Worm (Caenorhabditis elegans) whole organism, early embryonic: Measurements from ENCODE around the gene C07E3.10.

Source experiments
- B0310.2 ChIP-seq: sonication (generic microtip); optimal IDR thresholded peaks from 2 replicates; lab custom pipeline; 2016; ENCODE audit warnings: mild to moderate bottlenecking, missing genetic modification characterization, missing compliant biosample characterization
- F13C5.2 ChIP-seq: sonication (generic microtip); optimal IDR thresholded peaks from 2 replicates; lab custom pipeline; 2017; ENCODE audit warnings: mild to moderate bottlenecking, missing genetic modification characterization, inconsistent platforms, missing compliant biosample characterization
- aly-1 ChIP-seq: sonication (generic microtip); optimal IDR thresholded peaks from 2 replicates; lab custom pipeline; 2016; ENCODE audit warnings: missing genetic modification characterization, missing compliant biosample characterization
- ama-1 ChIP-seq: fragments of 150-350 bp; optimal IDR thresholded peaks from 2 replicates; lab custom pipeline; 2014
- ceh-13 ChIP-seq: fragments of 200-800 bp; sonication (Bioruptor generic); optimal IDR thresholded peaks from 2 replicates; lab custom pipeline; 2018; ENCODE audit warnings: mild to moderate bottlenecking, missing genetic modification characterization, missing compliant biosample characterization
- ceh-36 ChIP-seq: sonication (generic microtip); optimal IDR thresholded peaks from 2 replicates; lab custom pipeline; 2016; ENCODE audit warnings: missing genetic modification characterization, inconsistent platforms, missing compliant biosample characterization
- ets-7 ChIP-seq: sonication (generic microtip); optimal IDR thresholded peaks from 2 replicates; lab custom pipeline; 2016; ENCODE audit warnings: missing genotype, missing genetic modification characterization, missing compliant biosample characterization
- flt-1 ChIP-seq: fragments of 200-800 bp; sonication (Bioruptor generic); IDR thresholded peaks from 2 replicates; pipeline ENCODE4 v1.3.6; 2022; ENCODE audit warnings: missing genetic modification characterization, missing compliant biosample characterization
- hmbx-1 ChIP-seq: sonication (generic microtip); optimal IDR thresholded peaks from 2 replicates; lab custom pipeline; 2016; ENCODE audit warnings: mild to moderate bottlenecking, missing genetic modification characterization, missing compliant biosample characterization
- hmg-4 ChIP-seq: fragments of 200-800 bp; sonication (Bioruptor generic); optimal IDR thresholded peaks from 2 replicates; lab custom pipeline; 2018; ENCODE audit warnings: mild to moderate bottlenecking, missing genetic modification characterization, missing compliant biosample characterization
- hnd-1 ChIP-seq: sonication (generic microtip); optimal IDR thresholded peaks from 2 replicates; lab custom pipeline; 2016; ENCODE audit warnings: missing genetic modification characterization, missing compliant biosample characterization
- pes-1 ChIP-seq: fragments of 200-800 bp; sonication (Bioruptor generic); IDR thresholded peaks from 2 replicates; pipeline ENCODE4 v1.3.6; 2022; ENCODE audit warnings: missing genetic modification reagents, missing genetic modification characterization, missing compliant biosample characterization
- scrt-1 ChIP-seq: fragments of 200-800 bp; sonication (Bioruptor generic); IDR thresholded peaks from 2 replicates; pipeline ENCODE4 v1.3.6; 2022; ENCODE audit warnings: missing genetic modification characterization, missing compliant biosample characterization
- sea-1 ChIP-seq: fragments of 200-800 bp; sonication (Bioruptor generic); conservative IDR thresholded peaks from 2 replicates; pipeline ENCODE4 v1.3.6; 2022; ENCODE audit warnings: missing genetic modification characterization, missing compliant biosample characterization
- tbx-11 ChIP-seq: fragments of 200-800 bp; sonication (Bioruptor generic); IDR thresholded peaks from 2 replicates; pipeline ENCODE4 v1.3.6; 2022; ENCODE audit warnings: missing genetic modification characterization, missing compliant biosample characterization
- tbx-37 ChIP-seq: fragments of 200-800 bp; sonication (Bioruptor generic); conservative IDR thresholded peaks from 2 replicates; pipeline ENCODE4 v1.3.6; 2022; ENCODE audit warnings: missing genetic modification reagents, missing genetic modification characterization, missing compliant biosample characterization
- tra-4 ChIP-seq: sonication (generic microtip); optimal IDR thresholded peaks from 2 replicates; lab custom pipeline; 2017; ENCODE audit warnings: missing genetic modification characterization, missing compliant biosample characterization

Gene C07E3.10

ce11 chrII:10367202-10367601, 21.0 kb downstream of the C07E3.10 start, which contains the start of gene ceh-57:
TSS of gene ceh-57 (minus strand) at chrII:10367296.
- no peak for TF ChIP-seq tbx-37 (GFP tag; lab: Robert Waterston, UW)
- peak; percentile 65 for TF ChIP-seq ama-1 (lab: Kevin White, UChicago)
- no peak for TF ChIP-seq F13C5.2 (tag; lab: Kevin White, UChicago)

DNA sequence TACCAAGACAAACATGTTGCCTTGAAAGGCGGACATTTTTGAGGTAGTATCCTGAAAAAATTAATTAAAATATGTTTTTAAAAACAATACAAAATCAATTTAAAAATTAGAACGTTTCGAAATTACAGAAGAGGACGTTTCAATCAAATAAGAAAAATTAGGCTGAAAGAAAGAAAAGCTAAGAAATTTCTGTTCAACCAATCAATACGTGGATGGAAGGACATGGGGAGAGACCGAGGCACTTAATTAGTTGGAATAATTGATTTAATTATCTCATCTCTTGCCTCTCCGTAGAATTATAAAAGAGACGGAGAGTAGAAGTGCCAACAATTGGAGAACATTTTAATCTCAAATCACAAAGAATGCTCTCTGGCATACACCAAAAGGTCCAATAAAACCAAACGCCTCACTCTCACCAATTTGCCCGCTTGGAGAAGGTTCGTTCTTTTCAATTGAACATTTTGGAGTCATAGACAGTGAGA, 23.4 kb downstream of the C07E3.10 start, which contains the start of gene ceh-58:
TSS of gene ceh-58 (minus strand) at position 51 of the 482 bp plus-strand sequence.
- TF ChIP-seq B0310.2 (tag; lab: Kevin White, UChicago) (no peak), flt-1 (GFP tag; lab: Robert Waterston, UW) (no peak), hnd-1 (no peak), F13C5.2 (tag; lab: Kevin White, UChicago) (no peak), tra-4 (tag; lab: Kevin White, UChicago) (no peak), hmbx-1 (tag; lab: Kevin White, UChicago) (no peak)

DNA sequence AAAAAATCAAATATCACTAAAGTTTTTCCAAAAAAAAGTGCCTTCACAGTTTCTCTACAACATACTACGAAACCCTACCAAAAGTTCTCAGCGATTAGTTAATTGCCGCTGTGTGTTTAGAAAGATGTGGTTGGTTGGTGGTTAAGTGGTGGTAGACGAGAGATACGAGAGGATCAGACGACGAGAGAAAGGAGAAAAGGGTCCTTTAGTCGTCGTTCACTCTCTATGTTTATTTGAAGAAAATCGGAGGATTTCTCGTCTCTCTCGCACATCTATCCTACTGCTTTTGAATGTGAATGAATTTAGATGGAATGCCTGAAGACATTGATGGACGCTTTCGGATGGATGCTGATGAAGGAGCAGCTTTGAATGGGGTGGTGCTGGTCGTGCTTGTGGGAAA, 24.7 kb downstream of the C07E3.10 start:
- TF ChIP-seq ceh-36 (tag; lab: Kevin White, UChicago) (no peak), B0310.2 (tag; lab: Kevin White, UChicago) (no peak), F13C5.2 (tag; lab: Kevin White, UChicago) (peak; percentile 33), hmg-4 (GFP tag; lab: Kevin White, UChicago) (peak; percentile 72), sea-1 (no peak), tbx-37 (GFP tag; lab: Robert Waterston, UW) (no peak), scrt-1 (GFP tag; lab: Robert Waterston, UW) (no peak)

ce11 chrII:10373016-10373415, 26.8 kb downstream of the C07E3.10 start:
- TF ChIP-seq tra-4 (tag; lab: Kevin White, UChicago) (no peak), tbx-37 (GFP tag; lab: Robert Waterston, UW) (no peak), hmbx-1 (tag; lab: Kevin White, UChicago) (no peak), hnd-1 (no peak), ama-1 (lab: Kevin White, UChicago) (no peak), ceh-36 (tag; lab: Kevin White, UChicago) (no peak), aly-1 (tag; lab: Kevin White, UChicago) (no peak), F13C5.2 (tag; lab: Kevin White, UChicago) (no peak), flt-1 (GFP tag; lab: Robert Waterston, UW) (no peak), pes-1 (GFP tag; lab: Robert Waterston, UW) (no peak)

- TF ChIP-seq tra-4 (tag; lab: Kevin White, UChicago) (no peak), ama-1 (lab: Kevin White, UChicago) (no peak), pes-1 (GFP tag; lab: Robert Waterston, UW) (no peak), sea-1 (no peak), hmg-4 (GFP tag; lab: Kevin White, UChicago) (no peak), tbx-37 (GFP tag; lab: Robert Waterston, UW) (no peak)
These were observed 27.5 kb downstream of the C07E3.10 start for ce11 chrII:10373536-10374169.

DNA sequence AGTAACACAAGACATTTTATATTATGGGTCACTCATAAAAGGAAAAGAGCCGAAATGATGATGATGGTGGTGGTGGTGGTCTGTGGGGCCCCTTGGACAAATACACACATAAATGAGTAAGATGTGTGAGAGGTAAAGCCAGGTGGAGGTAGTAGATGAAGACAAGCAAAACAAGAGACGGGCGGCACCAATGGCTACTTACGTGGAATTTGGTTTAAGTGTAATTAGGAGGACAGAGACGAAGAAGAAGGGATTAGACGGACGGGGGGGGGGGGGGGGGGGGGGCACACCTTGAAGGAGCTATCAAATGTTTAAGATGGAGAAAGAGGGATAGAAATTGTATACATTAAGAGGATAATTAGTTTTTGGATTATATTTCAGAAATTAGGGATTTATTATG, 28.6 kb downstream of the C07E3.10 start:
- peak; percentile 7 for TF ChIP-seq hmg-4 (GFP tag; lab: Kevin White, UChicago)
- TF ChIP-seq ceh-36 (tag; lab: Kevin White, UChicago) = peak; percentile 50
- TF ChIP-seq B0310.2 (tag; lab: Kevin White, UChicago) = no peak

- TF ChIP-seq F13C5.2 (tag; lab: Kevin White, UChicago) = no peak
- no peak for TF ChIP-seq ets-7 (tag; lab: Kevin White, UChicago)
- no peak for TF ChIP-seq sea-1
- TF ChIP-seq pes-1 (GFP tag; lab: Robert Waterston, UW) = no peak
- TF ChIP-seq ceh-13 (GFP tag; lab: Kevin White, UChicago) = no peak
- TF ChIP-seq tbx-11 (GFP tag; lab: Robert Waterston, UW) = no peak
- no peak for TF ChIP-seq aly-1 (tag; lab: Kevin White, UChicago)
These were observed 31.7 kb downstream of the C07E3.10 start for ce11 chrII:10377901-10378300.

DNA sequence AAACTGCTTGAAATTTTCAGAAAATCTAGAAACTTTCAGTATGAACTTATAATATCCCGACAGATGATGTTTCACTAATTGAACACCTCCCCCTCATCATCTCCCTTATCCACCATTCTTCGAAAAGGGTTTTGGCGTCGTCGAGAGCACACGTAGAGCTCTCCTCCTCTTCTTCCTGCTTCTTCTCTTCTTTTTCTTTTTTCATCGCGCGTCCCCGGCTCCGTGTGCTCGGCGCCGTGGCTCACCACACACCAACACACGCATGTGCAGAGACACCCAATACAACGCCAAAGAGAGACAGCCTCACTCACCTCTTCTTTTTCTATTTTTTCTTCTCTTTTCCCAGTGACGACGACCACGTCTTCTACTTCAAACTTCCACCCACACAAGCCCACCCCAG, 33.4 kb downstream of the C07E3.10 start:
- TF ChIP-seq aly-1 (tag; lab: Kevin White, UChicago) (no peak), ama-1 (lab: Kevin White, UChicago) (no peak), ceh-13 (GFP tag; lab: Kevin White, UChicago) (no peak), B0310.2 (tag; lab: Kevin White, UChicago) (no peak), hmbx-1 (tag; lab: Kevin White, UChicago) (no peak), sea-1 (no peak)

- TF ChIP-seq hmg-4 (GFP tag; lab: Kevin White, UChicago) (peak; percentile 39), tra-4 (tag; lab: Kevin White, UChicago) (no peak), ets-7 (tag; lab: Kevin White, UChicago) (no peak), aly-1 (tag; lab: Kevin White, UChicago) (no peak), hnd-1 (no peak), pes-1 (GFP tag; lab: Robert Waterston, UW) (no peak), tbx-11 (GFP tag; lab: Robert Waterston, UW) (no peak), ceh-13 (GFP tag; lab: Kevin White, UChicago) (no peak), F13C5.2 (tag; lab: Kevin White, UChicago) (peak; percentile 10), hmbx-1 (tag; lab: Kevin White, UChicago) (no peak), B0310.2 (tag; lab: Kevin White, UChicago) (peak; percentile 7)
These were observed 36.1 kb downstream of the C07E3.10 start for ce11 chrII:10382247-10382646.
